Worm (Caenorhabditis elegans) whole organism, midembryonic: ENCODE data around the gene H43I07.4.

Experiments
- flt-1 ChIP-seq: fragments of 200-800 bp; sonication (Bioruptor generic); IDR thresholded peaks from 2 replicates; pipeline ENCODE4 v1.3.6; 2022; ENCODE audit warnings: missing genetic modification characterization, missing compliant biosample characterization
- ref-1 ChIP-seq: fragments of 200-800 bp; sonication (Bioruptor generic); conservative IDR thresholded peaks from 2 replicates; pipeline ENCODE4 v1.3.6; 2022; ENCODE audit warnings: missing genetic modification reagents, missing genetic modification characterization, missing compliant biosample characterization
- tab-1 ChIP-seq: fragments of 200-800 bp; sonication (Bioruptor generic); IDR thresholded peaks from 2 replicates; pipeline ENCODE4 v1.3.6; 2022; ENCODE audit warnings: missing genetic modification characterization, missing compliant biosample characterization
- ztf-29 ChIP-seq: fragments of 200-800 bp; sonication (Bioruptor generic); IDR thresholded peaks from 2 replicates; pipeline ENCODE4 v1.3.6; 2022; ENCODE audit warnings: missing genetic modification reagents, missing genetic modification characterization, missing compliant biosample characterization

- no peak for TF ChIP-seq flt-1 (GFP tag; lab: Robert Waterston, UW)
- no peak for TF ChIP-seq ztf-29
- TF ChIP-seq tab-1 (GFP tag; lab: Robert Waterston, UW): no peak
- TF ChIP-seq ref-1 (GFP tag; lab: Robert Waterston, UW): no peak
These were observed 40.3 kb upstream of the H43I07.4 start, which contains the start of the genes coh-4 and pid-5 for ce11 chrV:4175624-4176023.
